Worm (Caenorhabditis elegans) whole organism, L1 larva: ENCODE data around the gene srsx-15.
A peak's percentile ranks its signal among the peaks of the same experiment; 100 is the strongest.

Experiments
- C34B4.2 ChIP-seq: sonication (generic microtip); optimal IDR thresholded peaks from 2 replicates; lab custom pipeline; 2017; ENCODE audit warnings: mild to moderate bottlenecking, missing genetic modification characterization, missing compliant biosample characterization
- aha-1 ChIP-seq: fragments of 150-350 bp; optimal IDR thresholded peaks from 2 replicates; lab custom pipeline; 2014; ENCODE audit warnings: missing biosample characterization, missing genetic modification characterization
- blmp-1 ChIP-seq: fragments of 150-350 bp; optimal IDR thresholded peaks from 2 replicates; lab custom pipeline; 2014; ENCODE audit warnings: missing biosample characterization, missing genetic modification characterization
- ceh-8 ChIP-seq: fragments of 200-800 bp; sonication (Bioruptor generic); optimal IDR thresholded peaks from 2 replicates; lab custom pipeline; 2018; ENCODE audit warnings: mild to moderate bottlenecking, missing genetic modification characterization, moderate library complexity, missing compliant biosample characterization
- ceh-90 ChIP-seq: sonication (generic microtip); optimal IDR thresholded peaks from 2 replicates; lab custom pipeline; 2016; ENCODE audit warnings: missing genetic modification characterization, missing compliant biosample characterization
- ces-1 ChIP-seq: fragments of 150-350 bp; optimal IDR thresholded peaks from 2 replicates; lab custom pipeline; 2014; ENCODE audit warnings: missing biosample characterization, missing genetic modification reagents, missing genetic modification characterization
- efl-1 ChIP-seq, 4 experiments: fragments of 150-350 bp; optimal IDR thresholded peaks in 3 of 4; peaks in 1 of 4; 1 replicate in 1 of 4; 2 replicates in 3 of 4; lab custom pipeline; 2014; ENCODE audit warnings: missing biosample characterization in 2 of 4, missing genetic modification characterization in 2 of 4, missing genetic modification reagents in 2 of 4
- egl-13 ChIP-seq: sonication (generic microtip); optimal IDR thresholded peaks from 2 replicates; lab custom pipeline; 2016; ENCODE audit warnings: missing genotype, missing genetic modification reagents, missing genetic modification characterization, missing compliant biosample characterization
- elt-2 ChIP-seq: sonication (generic microtip); optimal IDR thresholded peaks from 2 replicates; lab custom pipeline; 2016; ENCODE audit warnings: missing genetic modification characterization, mild to moderate bottlenecking, inconsistent platforms, missing compliant biosample characterization, missing genetic modification reagents
- elt-3 ChIP-seq, 6 experiments: fragments of 150-350 bp in 1 of 6; sonication (generic microtip); optimal IDR thresholded peaks; 2 replicates each; lab custom pipeline; 2017 to 2018; ENCODE audit warnings: missing biosample characterization in 6 of 6, missing genetic modification characterization in 6 of 6, inconsistent platforms in 1 of 6
- fkh-8 ChIP-seq: sonication (generic microtip); optimal IDR thresholded peaks from 2 replicates; lab custom pipeline; 2016; ENCODE audit warnings: mild to moderate bottlenecking, missing genetic modification characterization, missing compliant biosample characterization
- fos-1 ChIP-seq: fragments of 150-350 bp; optimal IDR thresholded peaks from 2 replicates; lab custom pipeline; 2014; ENCODE audit warnings: missing biosample characterization, missing genetic modification characterization
- grh-1 ChIP-seq: fragments of 200-800 bp; sonication (Bioruptor generic); IDR thresholded peaks from 2 replicates; pipeline ENCODE4 v1.3.6; 2022; ENCODE audit warnings: missing genetic modification reagents, missing genetic modification characterization, missing compliant biosample characterization
- hlh-17 ChIP-seq: fragments of 200-800 bp; sonication (Bioruptor generic); optimal IDR thresholded peaks from 2 replicates; lab custom pipeline; 2018; ENCODE audit warnings: missing genetic modification characterization, mild to moderate bottlenecking, missing compliant biosample characterization, moderate library complexity, borderline replicate concordance
- irx-1 ChIP-seq: sonication (generic microtip); optimal IDR thresholded peaks from 2 replicates; lab custom pipeline; 2016; ENCODE audit warnings: missing genetic modification characterization, missing compliant biosample characterization
- isw-1 ChIP-seq: fragments of 200-800 bp; sonication (Bioruptor generic); IDR thresholded peaks from 2 replicates; pipeline ENCODE4 v1.3.6; 2022; ENCODE audit warnings: missing genetic modification characterization, missing compliant biosample characterization
- jun-1 ChIP-seq: fragments of 150-350 bp; optimal IDR thresholded peaks from 2 replicates; lab custom pipeline; 2014; ENCODE audit warnings: missing biosample characterization, missing genetic modification reagents, missing genetic modification characterization
- lin-14 ChIP-seq: fragments of 200-800 bp; sonication (Bioruptor generic); optimal IDR thresholded peaks from 2 replicates; lab custom pipeline; 2018; ENCODE audit warnings: mild to moderate bottlenecking, missing genetic modification characterization, moderate library complexity, missing compliant biosample characterization
- lin-35 ChIP-seq, 2 experiments: fragments of 150-350 bp; optimal IDR thresholded peaks; 2 replicates each; lab custom pipeline; 2014; ENCODE audit warnings: missing biosample characterization in 2 of 2, missing genetic modification characterization in 2 of 2, missing genetic modification reagents in 2 of 2
- lsy-2 ChIP-seq, 2 experiments: fragments of 150-350 bp; optimal IDR thresholded peaks; 2 replicates each; lab custom pipeline; 2014; ENCODE audit warnings: missing biosample characterization in 2 of 2, missing genetic modification characterization in 2 of 2
- mab-9 ChIP-seq: fragments of 200-800 bp; sonication (Bioruptor generic); IDR thresholded peaks from 2 replicates; pipeline ENCODE4 v1.3.6; 2022; ENCODE audit warnings: missing genetic modification reagents, missing genetic modification characterization, missing compliant biosample characterization
- mdl-1 ChIP-seq, 2 experiments: fragments of 150-350 bp; optimal IDR thresholded peaks; 2 replicates each; lab custom pipeline; 2014 to 2017; ENCODE audit warnings: missing biosample characterization in 2 of 2, missing genetic modification characterization in 2 of 2, inconsistent platforms in 1 of 2
- mef-2 ChIP-seq: fragments of 150-350 bp; optimal IDR thresholded peaks from 2 replicates; lab custom pipeline; 2014; ENCODE audit warnings: missing biosample characterization, missing genetic modification characterization
- mep-1 ChIP-seq: fragments of 150-350 bp; optimal IDR thresholded peaks from 2 replicates; lab custom pipeline; 2014; ENCODE audit warnings: missing biosample characterization, missing genetic modification characterization
- nhr-11 ChIP-seq: fragments of 150-350 bp; optimal IDR thresholded peaks from 2 replicates; lab custom pipeline; 2014; ENCODE audit warnings: missing biosample characterization, missing genetic modification characterization
- nhr-20 ChIP-seq: sonication (generic microtip); optimal IDR thresholded peaks from 2 replicates; lab custom pipeline; 2016; ENCODE audit warnings: mild to moderate bottlenecking, missing genetic modification characterization, missing compliant biosample characterization
- nhr-47 ChIP-seq: sonication (generic microtip); optimal IDR thresholded peaks from 2 replicates; lab custom pipeline; 2016; ENCODE audit warnings: mild to moderate bottlenecking, missing genetic modification characterization, moderate library complexity, missing compliant biosample characterization
- nhr-71 ChIP-seq: sonication (generic microtip); optimal IDR thresholded peaks from 2 replicates; lab custom pipeline; 2016; ENCODE audit warnings: mild to moderate bottlenecking, missing genetic modification characterization, moderate library complexity, missing compliant biosample characterization
- nhr-84 ChIP-seq: sonication (generic microtip); optimal IDR thresholded peaks from 2 replicates; lab custom pipeline; 2017; ENCODE audit warnings: missing biosample characterization, missing genetic modification characterization
- nhr-85 ChIP-seq: sonication (generic microtip); peaks from one replicate; lab custom pipeline; 2016; ENCODE audit warnings: missing genetic modification characterization, inconsistent platforms, missing compliant biosample characterization
- pqm-1 ChIP-seq: sonication (generic microtip); optimal IDR thresholded peaks from 3 replicates; lab custom pipeline; 2017; ENCODE audit warnings: missing biosample characterization, missing genetic modification characterization
- snpc-4 ChIP-seq: fragments of 150-350 bp; optimal IDR thresholded peaks from 2 replicates; lab custom pipeline; 2014; ENCODE audit warnings: missing biosample characterization, missing genetic modification characterization
- snu-23 ChIP-seq: sonication (generic microtip); optimal IDR thresholded peaks from 2 replicates; lab custom pipeline; 2016; ENCODE audit warnings: missing genetic modification characterization, missing compliant biosample characterization
- sup-37 ChIP-seq: fragments of 200-800 bp; sonication (Bioruptor generic); optimal IDR thresholded peaks from 2 replicates; lab custom pipeline; 2018; ENCODE audit warnings: mild to moderate bottlenecking, missing genetic modification characterization, missing compliant biosample characterization
- unc-130 ChIP-seq: fragments of 150-350 bp; optimal IDR thresholded peaks from 2 replicates; lab custom pipeline; 2017; ENCODE audit warnings: missing biosample characterization, missing genetic modification characterization, inconsistent platforms
- unc-86 ChIP-seq: sonication (generic microtip); optimal IDR thresholded peaks from 2 replicates; lab custom pipeline; 2016; ENCODE audit warnings: missing genetic modification characterization, missing compliant biosample characterization
- xbp-1 ChIP-seq: sonication (generic microtip); optimal IDR thresholded peaks from 2 replicates; lab custom pipeline; 2016; ENCODE audit warnings: missing genetic modification characterization, missing compliant biosample characterization
- zag-1 ChIP-seq: fragments of 150-350 bp; optimal IDR thresholded peaks from 2 replicates; lab custom pipeline; 2014; ENCODE audit warnings: missing biosample characterization, missing genetic modification characterization
- ztf-11 ChIP-seq, 2 experiments: sonication (generic microtip); optimal IDR thresholded peaks; 2 replicates each; lab custom pipeline; 2016 to 2017; ENCODE audit warnings: missing genetic modification characterization in 2 of 2, missing biosample characterization in 1 of 2, missing compliant biosample characterization in 1 of 2

srsx-15 gene

DNA sequence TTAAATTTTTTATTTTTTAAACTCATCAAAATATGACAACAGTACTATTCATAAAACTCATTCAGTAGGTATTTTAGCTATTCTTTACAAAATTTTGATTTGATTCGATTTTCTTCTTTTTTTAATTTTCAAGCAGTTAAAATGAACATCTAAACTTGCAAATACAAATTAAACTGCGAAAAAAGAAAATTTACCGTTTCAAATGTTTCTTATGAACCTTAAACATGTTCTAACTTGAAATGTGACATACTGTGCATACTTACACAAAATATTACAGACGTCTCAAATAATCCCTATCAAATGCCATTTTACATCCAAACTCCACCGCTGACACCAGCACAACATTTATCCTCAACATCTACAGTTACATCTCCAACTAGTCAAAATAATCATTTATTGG, 39.2 kb downstream of the srsx-15 start, which contains the start of gene fkh-7:
TSS of gene fkh-7 (plus strand) at position 301 of the 400 bp plus-strand sequence.
- TF ChIP-seq elt-2 (tag; lab: Kevin White, UChicago) (no peak), zag-1 (tag; lab: Kevin White, UChicago) (no peak), grh-1 (GFP tag; lab: Robert Waterston, UW) (no peak), irx-1 (tag; lab: Kevin White, UChicago) (no peak), nhr-47 (no peak), ceh-90 (tag; lab: Kevin White, UChicago) (no peak), ces-1 (GFP tag; lab: Kevin White, UChicago) (no peak), C34B4.2 (tag; lab: Kevin White, UChicago) (no peak), snpc-4 (tag; lab: Kevin White, UChicago) (no peak), unc-130 (tag; lab: Kevin White, UChicago) (no peak), blmp-1 (tag; lab: Kevin White, UChicago) (no peak), fos-1 (tag; lab: Kevin White, UChicago) (no peak), isw-1 (GFP tag; lab: Robert Waterston, UW) (no peak), snu-23 (GFP tag; lab: Kevin White, UChicago) (no peak), mef-2 (tag; lab: Kevin White, UChicago) (no peak), nhr-11 (tag; lab: Kevin White, UChicago) (no peak), sup-37 (no peak)

DNA sequence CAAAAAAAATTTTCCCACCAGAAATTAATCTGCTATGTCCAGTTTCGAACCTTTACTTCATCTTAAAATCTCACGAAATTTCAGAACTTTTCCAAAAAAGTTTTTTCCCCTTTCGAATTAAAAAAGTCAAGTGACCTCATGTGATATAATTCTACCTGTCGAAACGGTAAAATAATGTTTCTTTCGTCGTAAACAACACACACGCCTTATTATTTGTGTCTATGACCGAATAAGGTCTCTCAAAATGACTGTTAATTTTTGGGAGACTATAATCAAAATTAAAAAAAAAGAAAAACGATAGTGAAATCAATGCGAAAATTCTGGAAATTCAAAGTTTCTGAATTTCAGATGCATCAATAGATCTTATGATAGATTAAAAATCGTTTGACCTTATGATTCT, 40.4 kb downstream of the srsx-15 start:
- TF ChIP-seq nhr-84 (tag; lab: Kevin White, UChicago) (no peak), lin-14 (peak; percentile 18), lin-35 (GFP tag; optimal IDR thresholded peaks at IDR 0.05; lab: Kevin White, UChicago) (peak in 1 of 2 experiments; percentile 54), blmp-1 (tag; lab: Kevin White, UChicago) (peak; percentile 7), nhr-20 (tag; lab: Kevin White, UChicago) (peak; percentile 16)

ce11 chrIV:5582760-5583159, 40.9 kb downstream of the srsx-15 start:
- no peak for TF ChIP-seq egl-13 (tag; lab: Kevin White, UChicago)
- TF ChIP-seq ceh-90 (tag; lab: Kevin White, UChicago): no peak
- peak; percentile 83 for TF ChIP-seq xbp-1 (tag; lab: Kevin White, UChicago)
- no peak for TF ChIP-seq efl-1 (optimal IDR thresholded peaks at IDR 0.05; lab: Kevin White, UChicago)
- TF ChIP-seq efl-1 (GFP tag; optimal IDR thresholded peaks at IDR 0.05 in 1 of 2; lab: Kevin White, UChicago): peak in 1 of 2 experiments; percentile 60
- TF ChIP-seq aha-1 (tag; lab: Kevin White, UChicago): no peak
- TF ChIP-seq pqm-1 (tag; lab: Kevin White, UChicago): no peak
- TF ChIP-seq ztf-11 (tag; optimal IDR thresholded peaks at IDR 0.05; lab: Kevin White, UChicago): no peak

DNA sequence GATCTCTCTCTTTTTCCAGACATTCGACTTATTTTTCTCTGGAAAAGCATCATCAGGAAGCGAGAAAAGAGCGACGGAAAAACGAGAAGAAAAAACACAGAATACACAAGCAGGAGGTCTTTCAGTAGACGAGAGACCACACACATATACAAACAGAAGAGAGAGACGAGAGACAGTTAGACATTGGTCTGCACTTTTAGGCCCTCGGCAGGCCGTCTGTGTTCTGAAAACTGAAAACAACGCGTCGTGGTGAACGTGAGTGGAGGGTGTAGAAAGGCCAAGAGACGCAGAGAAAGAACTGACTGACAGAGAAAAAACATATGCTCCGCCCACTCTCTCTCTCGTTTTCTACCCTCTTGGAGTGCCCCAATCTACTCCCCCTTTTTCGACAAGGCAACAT, 41.4 kb downstream of the srsx-15 start:
- TF ChIP-seq grh-1 (GFP tag; lab: Robert Waterston, UW): no peak
- peak; percentile 58 for TF ChIP-seq nhr-71
- peak in 1 of 2 experiments; percentile 54 for TF ChIP-seq mdl-1 (tag; optimal IDR thresholded peaks at IDR 0.05; lab: Kevin White, UChicago)
- TF ChIP-seq mab-9: no peak
- peak; percentile 29 for TF ChIP-seq nhr-47
- peak in 1 of 6 experiments; percentile 8 for TF ChIP-seq elt-3 (tag; optimal IDR thresholded peaks at IDR 0.05; lab: Kevin White, UChicago)
- TF ChIP-seq lin-35 (GFP tag; optimal IDR thresholded peaks at IDR 0.05; lab: Kevin White, UChicago): peak; percentile 2 to 41
- TF ChIP-seq mep-1 (tag; lab: Kevin White, UChicago): peak; percentile 7
- TF ChIP-seq ces-1 (GFP tag; lab: Kevin White, UChicago): no peak
- TF ChIP-seq lin-14: peak; percentile 77
- no peak for TF ChIP-seq hlh-17 (GFP tag; lab: Kevin White, UChicago)
- peak; percentile 17 for TF ChIP-seq unc-86
- TF ChIP-seq xbp-1 (tag; lab: Kevin White, UChicago): no peak
- peak; percentile 13 for TF ChIP-seq ceh-8 (GFP tag; lab: Kevin White, UChicago)
- TF ChIP-seq efl-1 (optimal IDR thresholded peaks at IDR 0.05; lab: Kevin White, UChicago): peak in 1 of 2 experiments; percentile 7
- TF ChIP-seq efl-1 (GFP tag; optimal IDR thresholded peaks at IDR 0.05 in 1 of 2; lab: Kevin White, UChicago): no peak
- TF ChIP-seq nhr-85 (tag; lab: Kevin White, UChicago): no peak
- TF ChIP-seq pqm-1 (tag; lab: Kevin White, UChicago): no peak
- TF ChIP-seq jun-1: peak; percentile 10
- TF ChIP-seq nhr-20 (tag; lab: Kevin White, UChicago): peak; percentile 31
- peak; percentile 83 for TF ChIP-seq fkh-8 (tag; lab: Kevin White, UChicago)
- TF ChIP-seq lsy-2 (tag; optimal IDR thresholded peaks at IDR 0.05; lab: Kevin White, UChicago): peak in 1 of 2 experiments; percentile 46
- TF ChIP-seq snu-23 (GFP tag; lab: Kevin White, UChicago): peak; percentile 46
